Worm (Caenorhabditis elegans) whole organism, midembryonic: ENCODE data around the gene F09C8.1.

ENCODE experiments used
- cog-1 ChIP-seq: sonication (generic microtip); optimal IDR thresholded peaks from 2 replicates; lab custom pipeline; 2016; ENCODE audit warnings: missing genetic modification characterization, missing compliant biosample characterization
- klf-2 ChIP-seq: fragments of 200-800 bp; sonication (Bioruptor generic); conservative IDR thresholded peaks from 2 replicates; pipeline ENCODE4 v1.3.6; 2022; ENCODE audit warnings: missing genetic modification reagents, missing genetic modification characterization, missing compliant biosample characterization
- med-1 ChIP-seq: sonication (generic microtip); optimal IDR thresholded peaks from 2 replicates; lab custom pipeline; 2017; ENCODE audit warnings: missing genetic modification characterization, mild to moderate bottlenecking, missing compliant biosample characterization, antibody characterized with exemption, missing genetic modification reagents; ENCODE audit not compliant: insufficient read depth

- TF ChIP-seq klf-2 (GFP tag; lab: Robert Waterston, UW): no peak
- TF ChIP-seq cog-1 (tag; lab: Kevin White, UChicago): no peak
- no peak for TF ChIP-seq med-1
Measured at ce11 chrX:16117176-16117575, 46.1 kb downstream of the F09C8.1 start.
